Worm (Caenorhabditis elegans): ENCODE measurements around the gene fipr-7.

DNA sequence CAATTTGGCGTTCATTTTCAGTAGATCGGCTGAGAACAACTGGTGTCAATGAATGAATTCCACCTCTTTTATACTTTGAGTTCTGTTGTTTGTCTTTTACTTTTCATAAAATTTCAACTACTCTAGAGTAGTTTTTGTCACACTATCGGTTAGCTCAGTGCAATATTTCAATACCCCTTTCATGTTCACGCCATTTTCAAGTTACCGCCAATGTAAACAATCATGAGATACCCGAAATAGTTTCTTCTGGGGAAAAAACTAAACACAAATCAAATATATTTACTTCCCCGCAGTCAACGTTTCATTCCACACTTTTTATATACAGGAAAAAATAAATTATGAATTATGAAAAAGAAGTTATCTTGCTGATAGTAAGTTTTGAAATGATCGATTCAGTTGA is 1.3 kb upstream of the fipr-7 start, which contains the start of gene fipr-4:
- TF ChIP-seq flt-1 (GFP tag; IDR thresholded peaks at IDR 0.05) (no peak), T22C8.4 (GFP tag; IDR thresholded peaks at IDR 0.05) (no peak), ztf-23 (GFP tag; IDR thresholded peaks at IDR 0.05) (no peak), tab-1 (GFP tag; IDR thresholded peaks at IDR 0.05) (no peak), klf-2 (GFP tag; conservative IDR thresholded peaks at IDR 0.05) (no peak), ztf-29 (GFP tag; IDR thresholded peaks at IDR 0.05) (no peak), med-1 (GFP tag; optimal IDR thresholded peaks at IDR 0.05; ENCODE audit: insufficient read depth) (no peak), cog-1 (tag; optimal IDR thresholded peaks at IDR 0.05) (no peak), ref-1 (GFP tag; conservative IDR thresholded peaks at IDR 0.05) (no peak)

All from whole organism, midembryonic.